Worm (Caenorhabditis elegans) whole organism, midembryonic: ENCODE measurements around the gene lsy-12.

Experiments used
- T22C8.4 ChIP-seq: fragments of 200-800 bp; sonication (Bioruptor generic); IDR thresholded peaks from 2 replicates; pipeline ENCODE4 v1.3.6; 2022; ENCODE audit warnings: missing genetic modification characterization, missing compliant biosample characterization
- cog-1 ChIP-seq: sonication (generic microtip); optimal IDR thresholded peaks from 2 replicates; lab custom pipeline; 2016; ENCODE audit warnings: missing genetic modification characterization, missing compliant biosample characterization
- flt-1 ChIP-seq: fragments of 200-800 bp; sonication (Bioruptor generic); IDR thresholded peaks from 2 replicates; pipeline ENCODE4 v1.3.6; 2022; ENCODE audit warnings: missing genetic modification characterization, missing compliant biosample characterization
- klf-2 ChIP-seq: fragments of 200-800 bp; sonication (Bioruptor generic); conservative IDR thresholded peaks from 2 replicates; pipeline ENCODE4 v1.3.6; 2022; ENCODE audit warnings: missing genetic modification reagents, missing genetic modification characterization, missing compliant biosample characterization
- med-1 ChIP-seq: sonication (generic microtip); optimal IDR thresholded peaks from 2 replicates; lab custom pipeline; 2017; ENCODE audit warnings: missing genetic modification characterization, mild to moderate bottlenecking, missing compliant biosample characterization, antibody characterized with exemption, missing genetic modification reagents; ENCODE audit not compliant: insufficient read depth
- ref-1 ChIP-seq: fragments of 200-800 bp; sonication (Bioruptor generic); conservative IDR thresholded peaks from 2 replicates; pipeline ENCODE4 v1.3.6; 2022; ENCODE audit warnings: missing genetic modification reagents, missing genetic modification characterization, missing compliant biosample characterization
- tab-1 ChIP-seq: fragments of 200-800 bp; sonication (Bioruptor generic); IDR thresholded peaks from 2 replicates; pipeline ENCODE4 v1.3.6; 2022; ENCODE audit warnings: missing genetic modification characterization, missing compliant biosample characterization
- ztf-23 ChIP-seq: fragments of 200-800 bp; sonication (Bioruptor generic); IDR thresholded peaks from 2 replicates; pipeline ENCODE4 v1.3.6; 2022; ENCODE audit warnings: missing genetic modification reagents, missing genetic modification characterization, missing compliant biosample characterization
- ztf-29 ChIP-seq: fragments of 200-800 bp; sonication (Bioruptor generic); IDR thresholded peaks from 2 replicates; pipeline ENCODE4 v1.3.6; 2022; ENCODE audit warnings: missing genetic modification reagents, missing genetic modification characterization, missing compliant biosample characterization

lsy-12 gene

ce11 chrV:9868311-9868710 is 8.5 kb upstream of the lsy-12 start, which contains the start of gene srab-17:
Gene srab-17, minus strand, starts transcription at chrV:9868411.
- TF ChIP-seq ztf-23 (GFP tag; lab: Robert Waterston, UW) (no peak), T22C8.4 (GFP tag; lab: Robert Waterston, UW) (no peak), cog-1 (tag; lab: Kevin White, UChicago) (no peak)

DNA sequence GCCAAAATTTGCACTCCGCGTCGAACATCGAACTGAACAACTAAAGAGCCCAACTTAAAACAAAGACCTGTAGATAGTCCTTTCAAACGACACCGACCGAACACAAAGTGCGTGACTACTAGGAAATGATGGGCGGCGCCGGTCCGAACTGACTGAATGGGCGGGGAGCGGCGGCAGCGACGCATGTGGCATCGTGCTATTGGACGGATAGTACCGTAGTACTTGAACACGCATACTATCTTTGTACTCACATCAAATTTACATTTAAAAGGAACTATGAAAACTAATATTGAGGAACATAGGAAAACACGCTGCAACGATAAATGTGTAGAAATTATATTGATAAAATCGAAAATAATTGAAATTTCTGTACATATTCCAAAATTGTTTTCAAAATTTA is 574 bp upstream of the lsy-12 start:
- TF ChIP-seq flt-1 (GFP tag; lab: Robert Waterston, UW) (no peak), ref-1 (GFP tag; lab: Robert Waterston, UW) (no peak), ztf-23 (GFP tag; lab: Robert Waterston, UW) (no peak), med-1 (GFP tag; lab: Kevin White, UChicago) (no peak), T22C8.4 (GFP tag; lab: Robert Waterston, UW) (no peak), tab-1 (GFP tag; lab: Robert Waterston, UW) (no peak), klf-2 (GFP tag; lab: Robert Waterston, UW) (no peak), cog-1 (tag; lab: Kevin White, UChicago) (no peak), ztf-29 (GFP tag; lab: Robert Waterston, UW) (no peak)

DNA sequence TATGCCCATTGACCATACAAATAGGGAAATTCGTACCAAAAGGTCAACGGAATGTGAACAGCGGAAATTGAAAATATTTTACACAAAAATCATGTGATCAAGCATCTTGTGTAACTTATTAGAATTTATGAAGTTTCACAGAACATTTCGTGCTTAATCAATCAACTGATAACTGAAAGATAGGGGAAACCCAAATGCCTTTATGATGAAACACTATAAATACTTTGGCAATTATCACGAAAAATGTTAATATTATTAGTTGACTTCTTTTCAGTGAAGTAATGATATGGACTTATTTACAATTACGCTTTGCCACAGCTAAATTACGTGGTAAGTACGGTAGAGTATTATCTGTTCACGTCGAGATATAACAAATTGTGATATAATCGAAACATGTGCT is 2.8 kb downstream of the lsy-12 start:
- TF ChIP-seq ztf-29 (GFP tag; lab: Robert Waterston, UW) = no peak
- no peak for TF ChIP-seq T22C8.4 (GFP tag; lab: Robert Waterston, UW)
- TF ChIP-seq flt-1 (GFP tag; lab: Robert Waterston, UW) = no peak
- TF ChIP-seq med-1 (GFP tag; lab: Kevin White, UChicago) = no peak
- TF ChIP-seq klf-2 (GFP tag; lab: Robert Waterston, UW) = no peak
- no peak for TF ChIP-seq ref-1 (GFP tag; lab: Robert Waterston, UW)
- no peak for TF ChIP-seq cog-1 (tag; lab: Kevin White, UChicago)
- no peak for TF ChIP-seq ztf-23 (GFP tag; lab: Robert Waterston, UW)
- no peak for TF ChIP-seq tab-1 (GFP tag; lab: Robert Waterston, UW)

- TF ChIP-seq tab-1 (GFP tag; lab: Robert Waterston, UW) (no peak), med-1 (GFP tag; lab: Kevin White, UChicago) (no peak), T22C8.4 (GFP tag; lab: Robert Waterston, UW) (no peak), ref-1 (GFP tag; lab: Robert Waterston, UW) (no peak), ztf-29 (GFP tag; lab: Robert Waterston, UW) (no peak), cog-1 (tag; lab: Kevin White, UChicago) (peak; percentile 31)
These were observed 3.6 kb downstream of the lsy-12 start for ce11 chrV:9855920-9856852.

DNA sequence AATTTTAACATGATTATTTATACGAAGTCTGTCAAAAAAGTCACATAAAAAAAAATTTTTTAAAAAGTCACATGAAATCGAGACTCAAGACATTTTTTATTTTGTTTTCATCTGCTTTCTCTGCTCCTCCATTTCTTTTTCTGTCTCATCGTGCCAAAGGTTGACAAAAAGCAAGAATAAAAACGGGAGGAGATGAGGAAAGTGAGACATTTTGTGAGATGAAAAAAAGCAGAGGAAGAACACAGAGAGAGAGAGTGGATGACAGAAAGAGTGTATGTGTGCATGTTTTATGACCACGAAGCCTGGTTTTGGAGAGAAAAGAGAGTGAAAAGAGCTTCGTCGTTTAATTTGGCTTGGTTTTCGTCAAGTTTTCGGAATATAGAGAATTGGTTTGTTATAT is 6.0 kb downstream of the lsy-12 start:
- TF ChIP-seq med-1 (GFP tag; lab: Kevin White, UChicago) (no peak), ztf-23 (GFP tag; lab: Robert Waterston, UW) (no peak), cog-1 (tag; lab: Kevin White, UChicago) (no peak), T22C8.4 (GFP tag; lab: Robert Waterston, UW) (no peak), flt-1 (GFP tag; lab: Robert Waterston, UW) (no peak), klf-2 (GFP tag; lab: Robert Waterston, UW) (no peak), tab-1 (GFP tag; lab: Robert Waterston, UW) (no peak), ref-1 (GFP tag; lab: Robert Waterston, UW) (no peak), ztf-29 (GFP tag; lab: Robert Waterston, UW) (no peak)

- no peak for TF ChIP-seq cog-1 (tag; lab: Kevin White, UChicago)
- TF ChIP-seq ztf-29 (GFP tag; lab: Robert Waterston, UW) = no peak
- no peak for TF ChIP-seq flt-1 (GFP tag; lab: Robert Waterston, UW)
- TF ChIP-seq tab-1 (GFP tag; lab: Robert Waterston, UW) = no peak
- TF ChIP-seq klf-2 (GFP tag; lab: Robert Waterston, UW) = no peak
- no peak for TF ChIP-seq ztf-23 (GFP tag; lab: Robert Waterston, UW)
- no peak for TF ChIP-seq med-1 (GFP tag; lab: Kevin White, UChicago)
- TF ChIP-seq T22C8.4 (GFP tag; lab: Robert Waterston, UW) = no peak
- TF ChIP-seq ref-1 (GFP tag; lab: Robert Waterston, UW) = no peak
These were observed 11.2 kb downstream of the lsy-12 start for ce11 chrV:9848576-9848975.

DNA sequence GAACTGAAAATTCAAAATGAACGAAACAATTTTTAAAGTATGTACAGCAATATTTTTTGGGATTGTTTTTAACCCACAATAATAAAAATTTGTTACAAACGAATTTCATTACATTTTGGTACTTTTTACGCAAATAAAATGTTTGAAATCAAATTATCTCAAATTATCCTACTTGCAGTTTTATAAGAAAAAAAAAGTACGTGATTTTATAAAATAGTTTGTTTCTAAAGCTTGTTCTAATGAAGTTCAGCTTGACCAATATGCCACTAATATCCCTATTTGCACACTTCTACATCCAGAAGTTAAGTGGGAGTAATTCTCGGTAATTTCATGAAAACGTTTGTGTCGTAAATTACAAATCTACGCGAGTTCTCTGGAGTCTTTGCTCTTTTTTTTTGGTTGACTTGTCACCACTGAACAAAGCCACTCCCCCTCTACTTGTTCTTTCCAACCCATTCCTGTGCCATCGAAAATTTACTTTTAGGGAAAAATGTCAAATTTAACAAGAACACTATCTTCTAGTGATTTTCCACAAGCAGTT is 16.3 kb downstream of the lsy-12 start, which contains the start of gene sru-8:
Gene sru-8, plus strand, starts transcription at position 491 of the 541 bp plus-strand sequence.
- TF ChIP-seq tab-1 (GFP tag; lab: Robert Waterston, UW) = no peak
- no peak for TF ChIP-seq ref-1 (GFP tag; lab: Robert Waterston, UW)
- no peak for TF ChIP-seq ztf-29 (GFP tag; lab: Robert Waterston, UW)
- no peak for TF ChIP-seq cog-1 (tag; lab: Kevin White, UChicago)

DNA sequence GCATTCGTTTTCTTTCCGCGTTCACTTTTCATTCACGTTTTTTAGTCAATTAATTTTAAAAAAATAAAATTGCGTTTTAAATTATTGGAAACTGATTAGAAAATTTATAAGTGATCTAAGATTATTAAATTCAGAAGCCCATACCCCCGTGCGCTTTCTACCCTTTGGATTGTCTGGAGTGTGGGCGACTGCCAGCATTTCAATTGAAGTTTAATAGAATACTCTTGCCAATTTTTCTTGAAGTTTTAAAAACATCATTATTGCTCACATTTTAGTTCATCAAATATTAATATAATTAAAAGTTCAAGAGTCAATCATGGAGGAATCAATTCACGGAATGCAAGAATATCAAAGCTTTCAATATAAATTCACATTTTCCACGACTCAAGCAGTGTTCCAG is 18.4 kb downstream of the lsy-12 start, which contains the start of gene sru-36:
Gene sru-36, plus strand, starts transcription at position 301 of the 400 bp plus-strand sequence.
- TF ChIP-seq ztf-29 (GFP tag; lab: Robert Waterston, UW) (no peak), med-1 (GFP tag; lab: Kevin White, UChicago) (no peak), flt-1 (GFP tag; lab: Robert Waterston, UW) (no peak), klf-2 (GFP tag; lab: Robert Waterston, UW) (no peak), T22C8.4 (GFP tag; lab: Robert Waterston, UW) (no peak), ztf-23 (GFP tag; lab: Robert Waterston, UW) (no peak), tab-1 (GFP tag; lab: Robert Waterston, UW) (no peak), cog-1 (tag; lab: Kevin White, UChicago) (no peak), ref-1 (GFP tag; lab: Robert Waterston, UW) (no peak)
